Fruit fly (Drosophila melanogaster): ENCODE data around the gene CG10877.
A peak's percentile ranks its signal among the peaks of the same experiment; 100 is the strongest.

CG10877 gene

DNA sequence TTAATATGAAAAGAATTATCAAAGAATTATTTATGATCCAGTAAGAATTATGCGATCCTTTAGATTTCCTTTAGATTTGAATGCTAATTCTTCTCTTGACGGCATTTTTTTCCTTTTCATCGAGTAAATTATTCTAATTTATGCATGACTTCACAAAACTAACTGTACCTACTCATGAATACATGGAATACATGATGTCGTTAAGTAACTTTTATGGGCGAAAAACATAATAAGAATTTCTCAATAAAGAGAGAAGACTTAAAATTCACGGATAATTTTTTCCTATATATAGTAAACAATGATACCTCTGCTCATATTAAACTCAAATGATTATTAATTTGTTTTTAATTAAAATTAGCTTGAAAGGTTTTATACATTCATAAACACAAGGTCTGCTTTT lies 32.0 kb upstream of the CG10877 start:
- no peak for TF ChIP-seq CG13624 (GFP tag; optimal IDR thresholded peaks at IDR 0.05)
- TF ChIP-seq CG10431 (GFP tag; optimal IDR thresholded peaks at IDR 0.05), result peak; percentile 95

DNA sequence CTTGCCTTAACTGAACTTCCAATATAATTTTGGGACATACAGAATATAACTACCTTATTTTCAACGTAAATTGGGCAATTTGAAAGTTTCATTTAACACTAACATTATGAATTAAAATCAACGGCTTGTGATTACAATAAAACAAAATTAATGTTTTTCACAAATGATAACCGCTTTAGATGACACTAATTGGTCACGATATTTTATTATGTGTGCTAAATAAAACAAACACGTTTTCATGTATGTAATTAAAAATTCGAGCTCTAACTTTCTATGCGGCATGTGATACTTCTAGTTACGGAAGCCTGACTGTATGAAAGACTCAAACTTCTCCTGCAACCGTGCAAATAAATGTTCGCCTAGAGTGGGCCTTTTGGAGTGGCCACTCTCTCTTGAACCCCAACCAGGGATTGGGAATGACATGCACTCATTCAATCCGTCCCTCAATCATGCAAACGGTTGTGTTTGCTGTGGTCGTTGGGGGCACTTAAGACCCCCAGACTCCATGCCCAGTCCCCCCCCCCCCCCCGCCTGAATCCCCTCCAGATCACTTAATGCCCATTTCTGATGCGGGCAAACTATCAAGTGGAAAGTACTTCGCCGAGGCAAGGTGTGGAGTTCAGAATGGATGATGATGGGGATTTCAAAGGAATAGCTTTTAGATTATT lies 31.4 kb upstream of the CG10877 start:
- TF ChIP-seq Hr3 (GFP tag; optimal IDR thresholded peaks at IDR 0.05) (no peak), zen (tag; optimal IDR thresholded peaks at IDR 0.05) (no peak), ci (GFP tag; IDR thresholded peaks at IDR 0.05) (0 out of 3 replicates have a peak, but pooled peaks have one; percentile 26), Six4 (GFP tag; optimal IDR thresholded peaks at IDR 0.05) (no peak), Hmx (GFP tag; optimal IDR thresholded peaks at IDR 0.05) (no peak), p53 (GFP tag; optimal IDR thresholded peaks at IDR 0.05) (no peak), dpn (GFP tag; optimal IDR thresholded peaks at IDR 0.05) (no peak), CG4328 (GFP tag; optimal IDR thresholded peaks at IDR 0.05) (no peak), bigmax (GFP tag; optimal IDR thresholded peaks at IDR 0.05) (no peak), kni (GFP tag; optimal IDR thresholded peaks at IDR 0.05) (no peak), dati (GFP tag; IDR thresholded peaks at IDR 0.05) (0 out of 2 replicates have a peak, but pooled peaks have one; percentile 13), CG8281 (tag; optimal IDR thresholded peaks at IDR 0.05) (peak; percentile 92), CG17802 (tag; optimal IDR thresholded peaks at IDR 0.05) (no peak), dm (GFP tag; optimal IDR thresholded peaks at IDR 0.05) (no peak), unc-4 (GFP tag; IDR thresholded peaks at IDR 0.05; ENCODE audit: partially characterized antibody) (no peak), CG7987 (GFP tag; optimal IDR thresholded peaks at IDR 0.05) (no peak), Hey (tag; optimal IDR thresholded peaks at IDR 0.05) (no peak), emc (GFP tag; optimal IDR thresholded peaks at IDR 0.05) (no peak), D (optimal IDR thresholded peaks at IDR 0.05) (no peak), D (GFP tag; optimal IDR thresholded peaks at IDR 0.05) (peak; percentile 43), Ptx1 (GFP tag; IDR thresholded peaks at IDR 0.05) (no peak), CG6654 (GFP tag; optimal IDR thresholded peaks at IDR 0.05) (no peak), Lpt (GFP tag; optimal IDR thresholded peaks at IDR 0.05) (no peak), ranshi (GFP tag; IDR thresholded peaks at IDR 0.05) (no peak), wdn (GFP tag; IDR thresholded peaks at IDR 0.05) (no peak), CG4424 (GFP tag; optimal IDR thresholded peaks at IDR 0.05) (no peak), br (optimal IDR thresholded peaks at IDR 0.05) (no peak), CHES-1-like (GFP tag; optimal IDR thresholded peaks at IDR 0.05) (no peak), Trl (optimal IDR thresholded peaks at IDR 0.05) (no peak), Trl (GFP tag; optimal IDR thresholded peaks at IDR 0.05) (no peak), CG11695 (GFP tag; IDR thresholded peaks at IDR 0.05) (no peak), CG11504 (tag; optimal IDR thresholded peaks at IDR 0.05) (peak; percentile 12), sug (tag; optimal IDR thresholded peaks at IDR 0.05) (no peak), Sry-β (GFP tag; optimal IDR thresholded peaks at IDR 0.05) (no peak), CG34224 (GFP tag; IDR thresholded peaks at IDR 0.05; ENCODE audit: partially characterized antibody) (no peak), sc (optimal IDR thresholded peaks at IDR 0.05) (no peak), sc (GFP tag; optimal IDR thresholded peaks at IDR 0.05) (no peak), Ada2b (GFP tag; IDR thresholded peaks at IDR 0.05) (no peak), crol (GFP tag; IDR thresholded peaks at IDR 0.05) (peak; percentile 81), CG32532 (GFP tag; IDR thresholded peaks at IDR 0.05) (peak; percentile 18; the same call in 1 of the 2 replicates), CG9817 (tag; optimal IDR thresholded peaks at IDR 0.05) (no peak), CG4617 (GFP tag; optimal IDR thresholded peaks at IDR 0.05; ENCODE audit: borderline replicate concordance) (no peak), unpg (GFP tag; optimal IDR thresholded peaks at IDR 0.05) (no peak), CG10979 (tag; optimal IDR thresholded peaks at IDR 0.05) (peak; percentile 33), CG10543 (GFP tag; optimal IDR thresholded peaks at IDR 0.05) (no peak), Dfd (GFP tag; optimal IDR thresholded peaks at IDR 0.05) (no peak), CG10321 (GFP tag; IDR thresholded peaks at IDR 0.05) (no peak), Lim3 (GFP tag; IDR thresholded peaks at IDR 0.05) (no peak)
